Worm (Caenorhabditis elegans) whole organism, young adult: ENCODE results near the gene nmr-2.

Experiments
- B0035.1 ChIP-seq: sonication (generic microtip); optimal IDR thresholded peaks from 2 replicates; lab custom pipeline; 2016; ENCODE audit warnings: missing genetic modification characterization, mild to moderate bottlenecking, missing compliant biosample characterization, missing genotype, missing genetic modification reagents
- C06A6.2 ChIP-seq: fragments of 200-800 bp; sonication (Bioruptor generic); conservative IDR thresholded peaks from 2 replicates; pipeline ENCODE4 v1.3.6; 2022; ENCODE audit warnings: missing genetic modification characterization, missing compliant biosample characterization
- F22D6.2 ChIP-seq: sonication (generic microtip); optimal IDR thresholded peaks from 2 replicates; lab custom pipeline; 2016; ENCODE audit warnings: mild to moderate bottlenecking, missing genetic modification characterization, missing compliant biosample characterization
- F37B4.10 ChIP-seq: fragments of 200-800 bp; sonication (Bioruptor generic); IDR thresholded peaks from 2 replicates; pipeline ENCODE4 v1.3.6; 2022; ENCODE audit warnings: missing genetic modification characterization, missing compliant biosample characterization
- F39B2.1 ChIP-seq: fragments of 200-800 bp; sonication (Bioruptor generic); IDR thresholded peaks from 2 replicates; pipeline ENCODE4 v1.3.6; 2022; ENCODE audit warnings: missing genetic modification reagents, missing genetic modification characterization, missing compliant biosample characterization
- K11D2.4 ChIP-seq: fragments of 200-800 bp; sonication (Bioruptor generic); IDR thresholded peaks from 2 replicates; pipeline ENCODE4 v1.3.6; 2022; ENCODE audit warnings: missing genetic modification reagents, missing genetic modification characterization, missing compliant biosample characterization
- T26A5.8 ChIP-seq: sonication (generic microtip); optimal IDR thresholded peaks from 2 replicates; lab custom pipeline; 2016; ENCODE audit warnings: missing genetic modification characterization, missing compliant biosample characterization
- Y56A3A.18 ChIP-seq: fragments of 200-800 bp; sonication (Bioruptor generic); IDR thresholded peaks from 2 replicates; pipeline ENCODE4 v1.3.6; 2022; ENCODE audit warnings: missing genetic modification reagents, missing genetic modification characterization, missing compliant biosample characterization
- Y67H2A.10 ChIP-seq: fragments of 200-800 bp; sonication (Bioruptor generic); conservative IDR thresholded peaks from 2 replicates; pipeline ENCODE4 v1.3.6; 2022; ENCODE audit warnings: missing genetic modification reagents, missing genetic modification characterization, missing compliant biosample characterization
- Y79H2A.3 ChIP-seq: fragments of 200-800 bp; sonication (Bioruptor generic); conservative IDR thresholded peaks from 2 replicates; pipeline ENCODE4 v1.3.6; 2022; ENCODE audit warnings: missing genetic modification reagents, missing genetic modification characterization, missing compliant biosample characterization
- ZK185.1 ChIP-seq: sonication (generic microtip); optimal IDR thresholded peaks from 2 replicates; lab custom pipeline; 2016; ENCODE audit warnings: mild to moderate bottlenecking, missing genetic modification characterization, missing compliant biosample characterization; ENCODE audit not compliant: poor library complexity, severe bottlenecking
- aptf-2 ChIP-seq: fragments of 200-800 bp; sonication (Bioruptor generic); conservative IDR thresholded peaks from 2 replicates; pipeline ENCODE4 v1.3.6; 2022; ENCODE audit warnings: missing genetic modification reagents, missing genetic modification characterization, missing compliant biosample characterization
- atf-7 ChIP-seq: sonication (generic microtip); optimal IDR thresholded peaks from 2 replicates; lab custom pipeline; 2017; ENCODE audit warnings: mild to moderate bottlenecking, missing genetic modification characterization, missing compliant biosample characterization
- ccch-3 ChIP-seq: fragments of 200-800 bp; sonication (Bioruptor generic); optimal IDR thresholded peaks from 2 replicates; lab custom pipeline; 2018; ENCODE audit warnings: mild to moderate bottlenecking, missing genetic modification characterization, missing compliant biosample characterization
- die-1 ChIP-seq: sonication (generic microtip); optimal IDR thresholded peaks from 2 replicates; lab custom pipeline; 2016; ENCODE audit warnings: missing genotype, mild to moderate bottlenecking, missing genetic modification characterization, missing compliant biosample characterization
- gei-17 ChIP-seq: fragments of 200-800 bp; sonication (Bioruptor generic); optimal IDR thresholded peaks from 2 replicates; lab custom pipeline; 2018; ENCODE audit warnings: mild to moderate bottlenecking, missing genetic modification characterization, missing compliant biosample characterization
- him-1 ChIP-seq: sonication (generic microtip); optimal IDR thresholded peaks from 2 replicates; lab custom pipeline; 2016; ENCODE audit warnings: missing genotype, missing genetic modification reagents, missing genetic modification characterization, missing compliant biosample characterization
- hlh-12 ChIP-seq: sonication (generic microtip); optimal IDR thresholded peaks from 2 replicates; lab custom pipeline; 2016; ENCODE audit warnings: missing genetic modification characterization, missing compliant biosample characterization
- hmg-1.2 ChIP-seq: fragments of 200-800 bp; sonication (Bioruptor generic); IDR thresholded peaks from 2 replicates; pipeline ENCODE4 v1.3.6; 2022; ENCODE audit warnings: missing genetic modification reagents, missing genetic modification characterization, missing compliant biosample characterization
- lag-1 ChIP-seq: fragments of 200-800 bp; sonication (Bioruptor generic); IDR thresholded peaks from 2 replicates; pipeline ENCODE4 v1.3.6; 2022; ENCODE audit warnings: missing genetic modification reagents, missing genetic modification characterization, missing compliant biosample characterization
- let-607 ChIP-seq, 2 experiments: fragments of 200-800 bp in 1 of 2; sonication (Bioruptor generic) in 1 of 2; sonication (generic microtip) in 1 of 2; optimal IDR thresholded peaks; 2 replicates each; lab custom pipeline; 2016 to 2018; ENCODE audit warnings: mild to moderate bottlenecking in 2 of 2, missing compliant biosample characterization in 2 of 2, missing genetic modification characterization in 2 of 2, moderate library complexity in 2 of 2, missing genotype in 1 of 2
- lin-40 ChIP-seq: sonication (generic microtip); optimal IDR thresholded peaks from 2 replicates; lab custom pipeline; 2016; ENCODE audit warnings: missing genetic modification characterization, mild to moderate bottlenecking, missing compliant biosample characterization, missing genotype, missing genetic modification reagents
- lsl-1 ChIP-seq: fragments of 200-800 bp; sonication (Bioruptor generic); optimal IDR thresholded peaks from 2 replicates; lab custom pipeline; 2018; ENCODE audit warnings: mild to moderate bottlenecking, missing genetic modification characterization, moderate library complexity, missing compliant biosample characterization
- lsy-27 ChIP-seq: sonication (generic microtip); optimal IDR thresholded peaks from 2 replicates; lab custom pipeline; 2017; ENCODE audit warnings: missing genetic modification characterization, mild to moderate bottlenecking, missing compliant biosample characterization, antibody characterized with exemption, missing genotype, borderline replicate concordance; ENCODE audit not compliant: insufficient read depth
- madf-3 ChIP-seq: fragments of 200-800 bp; sonication (Bioruptor generic); IDR thresholded peaks from 2 replicates; pipeline ENCODE4 v1.3.6; 2022; ENCODE audit warnings: missing genetic modification reagents, missing genetic modification characterization, missing compliant biosample characterization
- mcd-1 ChIP-seq: fragments of 200-800 bp; sonication (Bioruptor generic); IDR thresholded peaks from 2 replicates; pipeline ENCODE4 v1.3.6; 2022; ENCODE audit warnings: missing genetic modification reagents, missing genetic modification characterization, missing compliant biosample characterization
- nfya-2 ChIP-seq: fragments of 200-800 bp; sonication (Bioruptor generic); IDR thresholded peaks from 2 replicates; pipeline ENCODE4 v1.3.6; 2022; ENCODE audit warnings: missing genetic modification reagents, missing genetic modification characterization, missing compliant biosample characterization
- nhr-179 ChIP-seq: sonication (generic microtip); optimal IDR thresholded peaks from 2 replicates; lab custom pipeline; 2016; ENCODE audit warnings: mild to moderate bottlenecking, missing genetic modification characterization, missing compliant biosample characterization
- nhr-27 ChIP-seq: fragments of 200-800 bp; sonication (Bioruptor generic); optimal IDR thresholded peaks from 2 replicates; lab custom pipeline; 2018; ENCODE audit warnings: mild to moderate bottlenecking, missing genetic modification characterization, moderate library complexity, missing compliant biosample characterization
- snpc-3.4 ChIP-seq: sonication (generic microtip); optimal IDR thresholded peaks from 2 replicates; lab custom pipeline; 2017; ENCODE audit warnings: missing genetic modification characterization, mild to moderate bottlenecking, missing compliant biosample characterization, antibody characterized with exemption, moderate library complexity, missing genotype, missing genetic modification reagents
- snpc-4 ChIP-seq, 5 experiments: fragments of 150-350 bp in 1 of 5; sonication (generic microtip) in 4 of 5; optimal IDR thresholded peaks; 2 replicates each; lab custom pipeline; 2014 to 2018; ENCODE audit warnings: missing genetic modification characterization in 5 of 5, missing biosample characterization in 3 of 5, antibody characterized with exemption in 2 of 5, mild to moderate bottlenecking in 2 of 5, missing compliant biosample characterization in 2 of 5, missing genotype in 2 of 5, moderate library complexity in 2 of 5, missing genetic modification reagents in 1 of 5
- somi-1 ChIP-seq: fragments of 200-800 bp; sonication (Bioruptor generic); optimal IDR thresholded peaks from 2 replicates; lab custom pipeline; 2018; ENCODE audit warnings: mild to moderate bottlenecking, missing genetic modification characterization, missing compliant biosample characterization
- unc-130 ChIP-seq: sonication (generic microtip); optimal IDR thresholded peaks from 2 replicates; lab custom pipeline; 2016; ENCODE audit warnings: missing genetic modification reagents, missing genetic modification characterization, missing compliant biosample characterization
- zfh-2 ChIP-seq: fragments of 200-800 bp; sonication (Bioruptor generic); conservative IDR thresholded peaks from 2 replicates; pipeline ENCODE4 v1.3.6; 2022; ENCODE audit warnings: missing genetic modification reagents, missing genetic modification characterization, missing compliant biosample characterization
- zim-3 ChIP-seq: sonication (generic microtip); optimal IDR thresholded peaks from 2 replicates; lab custom pipeline; 2017; ENCODE audit warnings: mild to moderate bottlenecking, missing genetic modification characterization, moderate library complexity, missing compliant biosample characterization
- ztf-6 ChIP-seq: fragments of 200-800 bp; sonication (Bioruptor generic); IDR thresholded peaks from 2 replicates; pipeline ENCODE4 v1.3.6; 2022; ENCODE audit warnings: missing genetic modification reagents, missing genetic modification characterization, missing compliant biosample characterization

Gene nmr-2

ce11 chrV:15020229-15020628, 8.8 kb upstream of the nmr-2 start, which contains the start of gene F14H8.2:
F14H8.2 (minus strand) TSS chrV:15020329.
- no peak for TF ChIP-seq F22D6.2 (tag; lab: Kevin White, UChicago)
- TF ChIP-seq lsl-1 (GFP tag; lab: Kevin White, UChicago), result no peak
- no peak for TF ChIP-seq let-607 (tag; optimal IDR thresholded peaks at IDR 0.05; lab: Kevin White, UChicago)
- no peak for TF ChIP-seq lsy-27 (tag; lab: Kevin White, UChicago)
- TF ChIP-seq die-1 (tag; lab: Kevin White, UChicago), result no peak
- no peak for TF ChIP-seq Y67H2A.10 (GFP tag; lab: Robert Waterston, UW)
- no peak for TF ChIP-seq nhr-179 (tag; lab: Kevin White, UChicago)
- no peak for TF ChIP-seq hlh-12
- TF ChIP-seq Y56A3A.18, result no peak
- TF ChIP-seq, all 124 proteins: peak for 0

- TF ChIP-seq lsl-1 (GFP tag; lab: Kevin White, UChicago) (no peak), nhr-27 (tag; lab: Kevin White, UChicago) (no peak), Y79H2A.3 (GFP tag; lab: Robert Waterston, UW) (no peak), atf-7 (no peak)
These were observed 5.5 kb upstream of the nmr-2 start for ce11 chrV:15016795-15017429.

- TF ChIP-seq lin-40 (tag; lab: Kevin White, UChicago) (no peak), madf-3 (GFP tag; lab: Robert Waterston, UW) (no peak), C06A6.2 (GFP tag; lab: Robert Waterston, UW) (no peak), mcd-1 (GFP tag; lab: Robert Waterston, UW) (no peak), B0035.1 (tag; lab: Kevin White, UChicago) (no peak), him-1 (tag; lab: Kevin White, UChicago) (no peak), zim-3 (tag; lab: Kevin White, UChicago) (no peak), somi-1 (no peak), hmg-1.2 (GFP tag; lab: Robert Waterston, UW) (no peak), unc-130 (no peak), ztf-6 (GFP tag; lab: Robert Waterston, UW) (no peak), zfh-2 (no peak)
These were observed 4.3 kb upstream of the nmr-2 start for ce11 chrV:15015799-15016198.

ce11 chrV:15014164-15014563, 2.7 kb upstream of the nmr-2 start, which contains the start of gene obr-2:
obr-2 (minus strand) TSS chrV:15014264.
- TF ChIP-seq K11D2.4 (GFP tag; lab: Robert Waterston, UW), result no peak
- TF ChIP-seq lag-1 (GFP tag; lab: Robert Waterston, UW), result no peak
- TF ChIP-seq gei-17 (GFP tag; lab: Kevin White, UChicago), result no peak
- no peak for TF ChIP-seq F37B4.10 (GFP tag; lab: Robert Waterston, UW)
- TF ChIP-seq ZK185.1, result no peak
- no peak for TF ChIP-seq snpc-3.4 (tag; lab: Kevin White, UChicago)
- TF ChIP-seq ccch-3 (GFP tag; lab: Kevin White, UChicago), result no peak
- no peak for TF ChIP-seq snpc-4 (GFP tag; optimal IDR thresholded peaks at IDR 0.05; lab: Kevin White, UChicago)
- no peak for TF ChIP-seq snpc-4 (tag; optimal IDR thresholded peaks at IDR 0.05; lab: Kevin White, UChicago)
- no peak for TF ChIP-seq F39B2.1
- no peak for TF ChIP-seq aptf-2
- TF ChIP-seq nfya-2 (GFP tag; lab: Robert Waterston, UW), result no peak
- TF ChIP-seq T26A5.8 (tag; lab: Kevin White, UChicago), result no peak
- no peak for TF ChIP-seq hmg-1.2 (GFP tag; lab: Robert Waterston, UW)
